Worm (Caenorhabditis elegans): ENCODE measurements around the gene Y39F10A.3.

Gene Y39F10A.3

ce11 chrII:770253-770652, 12.6 kb downstream of the Y39F10A.3 start, which contains the start of gene C08G5.6:
TSS of gene C08G5.6 (plus strand) at chrII:770553.
- TF ChIP-seq nhr-43 (tag; optimal IDR thresholded peaks at IDR 0.05; ENCODE audit: poor library complexity, severe bottlenecking) = no peak
- TF ChIP-seq aly-2 (tag; optimal IDR thresholded peaks at IDR 0.05) = no peak
- no peak for TF ChIP-seq ztf-4 (tag; optimal IDR thresholded peaks at IDR 0.05)
- TF ChIP-seq nhr-11 (tag; optimal IDR thresholded peaks at IDR 0.05) = no peak
- TF ChIP-seq nhr-12 (tag; optimal IDR thresholded peaks at IDR 0.05) = no peak
- no peak for TF ChIP-seq nhr-23 (tag; optimal IDR thresholded peaks at IDR 0.05)

- TF ChIP-seq nhr-23 (tag; optimal IDR thresholded peaks at IDR 0.05) (no peak), unc-39 (tag; optimal IDR thresholded peaks at IDR 0.05) (no peak), jun-1 (tag; optimal IDR thresholded peaks at IDR 0.05) (no peak), nfya-1 (tag; optimal IDR thresholded peaks at IDR 0.05; ENCODE audit: insufficient read depth) (no peak)
Observed at ce11 chrII:769250-769649, 13.6 kb downstream of the Y39F10A.3 start.

- no peak for TF ChIP-seq ztf-4 (tag; optimal IDR thresholded peaks at IDR 0.05)
- TF ChIP-seq ceh-9 (tag; optimal IDR thresholded peaks at IDR 0.05) = no peak
- no peak for TF ChIP-seq nhr-11 (tag; optimal IDR thresholded peaks at IDR 0.05)
- TF ChIP-seq tbx-2 (tag; optimal IDR thresholded peaks at IDR 0.05) = no peak
- TF ChIP-seq lsy-12 (tag; optimal IDR thresholded peaks at IDR 0.05) = no peak
- TF ChIP-seq eor-1 (tag; optimal IDR thresholded peaks at IDR 0.05) = no peak
Observed at ce11 chrII:765219-765618, 17.6 kb downstream of the Y39F10A.3 start, which contains the start of gene C08G5.7. TSS of gene C08G5.7 (minus strand) at chrII:765319.

- no peak for TF ChIP-seq nhr-12 (tag; optimal IDR thresholded peaks at IDR 0.05)
- no peak for TF ChIP-seq ceh-28 (tag; optimal IDR thresholded peaks at IDR 0.05)
- no peak for TF ChIP-seq ZK546.5 (tag; optimal IDR thresholded peaks at IDR 0.05)
- TF ChIP-seq nhr-43 (tag; optimal IDR thresholded peaks at IDR 0.05; ENCODE audit: poor library complexity, severe bottlenecking) = no peak
- no peak for TF ChIP-seq nhr-67 (tag; optimal IDR thresholded peaks at IDR 0.05)
- no peak for TF ChIP-seq egl-5 (tag; optimal IDR thresholded peaks at IDR 0.05)
- TF ChIP-seq sea-2 (GFP tag; optimal IDR thresholded peaks at IDR 0.05) = no peak
- peak; percentile 62 for TF ChIP-seq elt-2 (tag; optimal IDR thresholded peaks at IDR 0.05)
Observed at ce11 chrII:764385-764784, 18.4 kb downstream of the Y39F10A.3 start.

- TF ChIP-seq elt-2 (tag; optimal IDR thresholded peaks at IDR 0.05) (peak; percentile 61), pha-4 (tag; optimal IDR thresholded peaks at IDR 0.05) (peak; percentile 42), fkh-10 (GFP tag; optimal IDR thresholded peaks at IDR 0.05) (no peak)
Observed at ce11 chrII:762942-763341, 19.9 kb downstream of the Y39F10A.3 start.

- peak; percentile 49 for TF ChIP-seq elt-2 (tag; optimal IDR thresholded peaks at IDR 0.05)
- TF ChIP-seq lsy-12 (tag; optimal IDR thresholded peaks at IDR 0.05) = no peak
- no peak for TF ChIP-seq nhr-25 (tag; optimal IDR thresholded peaks at IDR 0.05)
- no peak for TF ChIP-seq mdl-1 (tag; optimal IDR thresholded peaks at IDR 0.05)
Observed at ce11 chrII:760276-760675, 22.5 kb downstream of the Y39F10A.3 start.

ce11 chrII:759788-760187, 23.0 kb downstream of the Y39F10A.3 start:
- TF ChIP-seq nhr-43 (tag; optimal IDR thresholded peaks at IDR 0.05; ENCODE audit: poor library complexity, severe bottlenecking) = no peak
- TF ChIP-seq egl-5 (tag; optimal IDR thresholded peaks at IDR 0.05) = peak; percentile 21
- peak; percentile 82 for TF ChIP-seq lin-39 (tag; optimal IDR thresholded peaks at IDR 0.05)
- peak; percentile 1 for TF ChIP-seq snpc-4 (tag; optimal IDR thresholded peaks at IDR 0.05)
- TF ChIP-seq lin-15B (tag; optimal IDR thresholded peaks at IDR 0.05) = peak; percentile 26
- TF ChIP-seq hmg-11 (tag; optimal IDR thresholded peaks at IDR 0.05) = peak; percentile 17
- no peak for TF ChIP-seq jun-1 (tag; optimal IDR thresholded peaks at IDR 0.05)
- no peak for TF ChIP-seq unc-39 (tag; optimal IDR thresholded peaks at IDR 0.05)
- TF ChIP-seq lsy-12 (tag; optimal IDR thresholded peaks at IDR 0.05) = no peak
- no peak for TF ChIP-seq ZK546.5 (tag; optimal IDR thresholded peaks at IDR 0.05)
- peak; percentile 77 for TF ChIP-seq fkh-10 (GFP tag; optimal IDR thresholded peaks at IDR 0.05)
- no peak for TF ChIP-seq egl-27 (tag; optimal IDR thresholded peaks at IDR 0.05)
- no peak for TF ChIP-seq nhr-25 (tag; optimal IDR thresholded peaks at IDR 0.05)
- no peak for TF ChIP-seq daf-12 (tag; optimal IDR thresholded peaks at IDR 0.05)
- no peak for TF ChIP-seq ztf-11 (tag; optimal IDR thresholded peaks at IDR 0.05)
- peak; percentile 74 for TF ChIP-seq nfya-1 (tag; optimal IDR thresholded peaks at IDR 0.05; ENCODE audit: insufficient read depth)
- no peak for TF ChIP-seq nhr-12 (tag; optimal IDR thresholded peaks at IDR 0.05)

Measured in whole organism, L3 larva.